Fruit fly (Drosophila melanogaster) whole organism, embryonic: ENCODE measurements around the gene TotA.

ENCODE experiments used
- Bgb ChIP-seq: fragments of 200-800 bp; sonication (Bioruptor generic); IDR thresholded peaks from 2 replicates; pipeline ENCODE4 v1.3.6; 2022; ENCODE audit warnings: missing biosample characterization, missing genetic modification characterization; ENCODE audit not compliant: partially characterized antibody
- CG10209 ChIP-seq: fragments of 200-800 bp; sonication (Bioruptor generic); optimal IDR thresholded peaks from 3 replicates; lab custom pipeline; 2017; ENCODE audit warnings: missing biosample characterization, mild to moderate bottlenecking, missing genetic modification characterization, missing genetic modification reagents
- CG1024 ChIP-seq: fragments of 200-800 bp; sonication (Bioruptor generic); IDR thresholded peaks from 2 replicates; pipeline ENCODE4 v1.3.6; 2022; ENCODE audit warnings: missing biosample characterization, missing genetic modification characterization
- CG10565 ChIP-seq: fragments of 200-800 bp; sonication (Bioruptor generic); optimal IDR thresholded peaks from 3 replicates; lab custom pipeline; 2016; ENCODE audit warnings: missing biosample characterization, mild to moderate bottlenecking, missing genetic modification characterization
- CG11398 ChIP-seq: fragments of 200-800 bp; sonication (Bioruptor generic); optimal IDR thresholded peaks from 2 replicates; lab custom pipeline; 2016; ENCODE audit warnings: missing biosample characterization, missing genetic modification characterization
- CG13296 ChIP-seq: fragments of 200-800 bp; sonication (Bioruptor generic); optimal IDR thresholded peaks from 3 replicates; lab custom pipeline; 2018; ENCODE audit warnings: missing biosample characterization, mild to moderate bottlenecking, missing genetic modification characterization
- CG17361 ChIP-seq: fragments of 200-800 bp; sonication (Bioruptor generic); IDR thresholded peaks from 3 replicates; pipeline ENCODE4 v1.3.6; 2022; ENCODE audit warnings: missing biosample characterization, missing genetic modification characterization
- CG1792 ChIP-seq: fragments of 200-800 bp; sonication (Bioruptor generic); optimal IDR thresholded peaks from 2 replicates; lab custom pipeline; 2016; ENCODE audit warnings: missing biosample characterization, missing genetic modification characterization
- CG1832 ChIP-seq: fragments of 200-800 bp; sonication (Bioruptor generic); optimal IDR thresholded peaks from 2 replicates; lab custom pipeline; 2017; ENCODE audit warnings: missing biosample characterization, mild to moderate bottlenecking, missing genetic modification characterization, inconsistent platforms
- CG18476 ChIP-seq: fragments of 200-800 bp; sonication (Bioruptor generic); optimal IDR thresholded peaks from 2 replicates; lab custom pipeline; 2016; ENCODE audit warnings: missing biosample characterization, mild to moderate bottlenecking, missing genetic modification characterization
- CG2199 ChIP-seq: fragments of 200-800 bp; sonication (Bioruptor generic); IDR thresholded peaks from 3 replicates; pipeline ENCODE4 v1.3.6; 2022; ENCODE audit warnings: missing biosample characterization, missing genetic modification characterization
- CG32772 ChIP-seq: fragments of 200-800 bp; sonication (Bioruptor generic); IDR thresholded peaks from 2 replicates; pipeline ENCODE4 v1.3.6; 2022; ENCODE audit warnings: missing biosample characterization, missing genetic modification characterization
- CG3726 ChIP-seq: fragments of 200-800 bp; sonication (Bioruptor generic); IDR thresholded peaks from 3 replicates; pipeline ENCODE4, ENCODE4 v1.3.6; 2022; ENCODE audit warnings: missing biosample characterization, missing genetic modification characterization
- CG4282 ChIP-seq: fragments of 200-800 bp; sonication (Bioruptor generic); optimal IDR thresholded peaks from 2 replicates; lab custom pipeline; 2016; ENCODE audit warnings: missing biosample characterization, missing genetic modification characterization
- CG7372 ChIP-seq: fragments of 200-800 bp; sonication (Bioruptor generic); IDR thresholded peaks from 2 replicates; pipeline ENCODE4 v1.3.6; 2022; ENCODE audit warnings: missing biosample characterization, missing genetic modification characterization
- CG8478 ChIP-seq: fragments of >200 bp; optimal IDR thresholded peaks from 2 replicates; lab custom pipeline; 2018
- Fer2 ChIP-seq: fragments of 200-800 bp; sonication (Bioruptor generic); optimal IDR thresholded peaks from 2 replicates; lab custom pipeline; 2018; ENCODE audit warnings: missing biosample characterization, mild to moderate bottlenecking, missing genetic modification characterization, moderate library complexity
- Gug ChIP-seq: fragments of 200-800 bp; sonication (Bioruptor generic); IDR thresholded peaks from 4 replicates; pipeline ENCODE4 v1.3.6; 2022; ENCODE audit warnings: missing biosample characterization, missing genetic modification characterization
- Hmr ChIP-seq: fragments of 200-800 bp; sonication (Bioruptor generic); optimal IDR thresholded peaks from 3 replicates; lab custom pipeline; 2017; ENCODE audit warnings: mild to moderate bottlenecking, missing biosample characterization, missing genetic modification reagents, missing genetic modification characterization
- Lim3 ChIP-seq: fragments of 200-800 bp; sonication (Bioruptor generic); IDR thresholded peaks from 2 replicates; pipeline ENCODE4 v1.3.6; 2022; ENCODE audit warnings: missing biosample characterization, missing genetic modification characterization
- Oaz ChIP-seq: fragments of 200-800 bp; sonication (Bioruptor generic); IDR thresholded peaks from 2 replicates; pipeline ENCODE4 v1.3.6; 2022; ENCODE audit warnings: missing biosample characterization, missing genetic modification characterization
- PHDP ChIP-seq: fragments of 200-800 bp; sonication (Bioruptor generic); optimal IDR thresholded peaks from 3 replicates; lab custom pipeline; 2018; ENCODE audit warnings: missing biosample characterization, mild to moderate bottlenecking, missing genetic modification characterization, moderate library complexity
- Taf1 ChIP-seq: fragments of 200-800 bp; sonication (Bioruptor generic); IDR thresholded peaks from 2 replicates; pipeline ENCODE4 v1.3.6; 2022; ENCODE audit warnings: missing biosample characterization, missing genetic modification characterization
- Tbp ChIP-seq: fragments of >200 bp; optimal IDR thresholded peaks from 2 replicates; lab custom pipeline; 2018; ENCODE audit warnings: missing biosample characterization, missing genetic modification characterization
- ac ChIP-seq: fragments of 200-800 bp; sonication (Bioruptor generic); optimal IDR thresholded peaks from 3 replicates; lab custom pipeline; 2017; ENCODE audit warnings: missing biosample characterization, mild to moderate bottlenecking, missing genetic modification characterization
- aop ChIP-seq: fragments of 200-800 bp; sonication (Bioruptor generic); IDR thresholded peaks from 2 replicates; pipeline ENCODE4 v1.3.6; 2022; ENCODE audit warnings: missing biosample characterization, missing genetic modification characterization
- az2 ChIP-seq: fragments of 200-800 bp; sonication (Bioruptor generic); optimal IDR thresholded peaks from 3 replicates; lab custom pipeline; 2016; ENCODE audit warnings: missing biosample characterization, missing genetic modification characterization
- bbx ChIP-seq: fragments of 200-800 bp; sonication (Bioruptor generic); IDR thresholded peaks from 2 replicates; pipeline ENCODE4 v1.3.6; 2022; ENCODE audit warnings: missing biosample characterization, missing genetic modification characterization; ENCODE audit not compliant: partially characterized antibody
- cas ChIP-seq: fragments of 200-800 bp; sonication (Bioruptor generic); IDR thresholded peaks from 2 replicates; pipeline ENCODE4 v1.3.6; 2022; ENCODE audit warnings: missing biosample characterization, missing genetic modification characterization
- dimm ChIP-seq: fragments of 200-800 bp; sonication (Bioruptor generic); IDR thresholded peaks from 2 replicates; pipeline ENCODE4 v1.3.6; 2022; ENCODE audit warnings: missing biosample characterization, missing genetic modification characterization
- emc ChIP-seq: fragments of 200-800 bp; sonication (Bioruptor generic); optimal IDR thresholded peaks from 2 replicates; lab custom pipeline; 2016; ENCODE audit warnings: missing biosample characterization, missing genetic modification characterization
- ems ChIP-seq: fragments of 200-800 bp; sonication (Bioruptor generic); optimal IDR thresholded peaks from 3 replicates; lab custom pipeline; 2016; ENCODE audit warnings: missing biosample characterization, missing genetic modification characterization
- en ChIP-seq: fragments of 200-800 bp; sonication (Bioruptor generic); optimal IDR thresholded peaks from 2 replicates; lab custom pipeline; 2016; ENCODE audit warnings: missing biosample characterization, missing genetic modification characterization
- esg ChIP-seq: fragments of 200-800 bp; sonication (Bioruptor generic); conservative IDR thresholded peaks from 2 replicates; pipeline ENCODE4 v1.3.6; 2022; ENCODE audit warnings: missing biosample characterization, missing genetic modification characterization
- grau ChIP-seq: fragments of 200-800 bp; optimal IDR thresholded peaks from 3 replicates; lab custom pipeline; 2019; ENCODE audit warnings: missing biosample characterization, mild to moderate bottlenecking, missing genetic modification characterization, moderate library complexity
- gsb ChIP-seq: fragments of 200-800 bp; sonication (Bioruptor generic); IDR thresholded peaks from 2 replicates; pipeline ENCODE4 v1.3.6; 2022; ENCODE audit warnings: missing biosample characterization, missing genetic modification characterization
- insv ChIP-seq, 2 experiments: fragments of 200-800 bp; sonication (Bioruptor generic); optimal IDR thresholded peaks; 3 replicates each; lab custom pipeline; 2016 to 2018; ENCODE audit warnings: missing biosample characterization in 2 of 2, missing genetic modification characterization in 2 of 2
- jing ChIP-seq: fragments of 200-800 bp; sonication (Bioruptor generic); optimal IDR thresholded peaks from 2 replicates; lab custom pipeline; 2018; ENCODE audit warnings: missing biosample characterization, mild to moderate bottlenecking, missing genetic modification characterization
- ken ChIP-seq: fragments of 200-800 bp; sonication (Bioruptor generic); IDR thresholded peaks from 3 replicates; pipeline ENCODE4 v1.3.6; 2022; ENCODE audit warnings: missing biosample characterization, missing genetic modification characterization
- lov ChIP-seq, 2 experiments: fragments of 200-800 bp in 1 of 2; fragments of >200 bp in 1 of 2; sonication (Bioruptor generic) in 1 of 2; IDR thresholded peaks in 1 of 2; optimal IDR thresholded peaks in 1 of 2; 2 replicates in 1 of 2; 3 replicates in 1 of 2; pipeline versions ENCODE4 v1.3.6 to Lab custom; 2017 to 2022; ENCODE audit warnings: missing biosample characterization in 1 of 2, missing genetic modification characterization in 1 of 2
- mirr ChIP-seq: fragments of 200-800 bp; sonication (Bioruptor generic); optimal IDR thresholded peaks from 3 replicates; lab custom pipeline; 2018; ENCODE audit warnings: missing biosample characterization, mild to moderate bottlenecking, missing genetic modification characterization
- p53 ChIP-seq: fragments of 200-800 bp; sonication (Bioruptor generic); optimal IDR thresholded peaks from 2 replicates; lab custom pipeline; 2016; ENCODE audit warnings: missing biosample characterization, missing genetic modification characterization
- pfk ChIP-seq: fragments of 200-800 bp; sonication (Bioruptor generic); optimal IDR thresholded peaks from 2 replicates; lab custom pipeline; 2018; ENCODE audit warnings: missing biosample characterization, mild to moderate bottlenecking, missing genetic modification characterization, moderate library complexity
- pita ChIP-seq: fragments of 200-800 bp; sonication (Bioruptor generic); optimal IDR thresholded peaks from 2 replicates; lab custom pipeline; 2017; ENCODE audit warnings: missing biosample characterization, mild to moderate bottlenecking, missing genetic modification characterization
- pnt ChIP-seq: fragments of 200-800 bp; sonication (Bioruptor generic); optimal IDR thresholded peaks from 3 replicates; lab custom pipeline; 2016; ENCODE audit warnings: missing biosample characterization, missing genetic modification characterization
- sc ChIP-seq, 3 experiments: fragments of >200 bp in 2 of 3; fragments of 200-800 bp in 1 of 3; sonication (Bioruptor generic) in 1 of 3; optimal IDR thresholded peaks; 2 replicates in 2 of 3; 3 replicates in 1 of 3; lab custom pipeline; 2017; ENCODE audit warnings: mild to moderate bottlenecking in 1 of 3, missing biosample characterization in 1 of 3, missing genetic modification characterization in 1 of 3, missing genetic modification reagents in 1 of 3
- unc-4 ChIP-seq: fragments of 200-800 bp; sonication (Bioruptor generic); IDR thresholded peaks from 2 replicates; pipeline ENCODE4 v1.3.6; 2022; ENCODE audit warnings: missing biosample characterization, missing genetic modification characterization; ENCODE audit not compliant: partially characterized antibody
- wek ChIP-seq: fragments of 200-800 bp; sonication (Bioruptor generic); optimal IDR thresholded peaks from 3 replicates; lab custom pipeline; 2018; ENCODE audit warnings: missing biosample characterization, mild to moderate bottlenecking, missing genetic modification characterization, moderate library complexity
- zf30C ChIP-seq: fragments of 200-800 bp; sonication (Bioruptor generic); optimal IDR thresholded peaks from 3 replicates; lab custom pipeline; 2018; ENCODE audit warnings: missing biosample characterization, mild to moderate bottlenecking, missing genetic modification characterization

Gene TotA

DNA sequence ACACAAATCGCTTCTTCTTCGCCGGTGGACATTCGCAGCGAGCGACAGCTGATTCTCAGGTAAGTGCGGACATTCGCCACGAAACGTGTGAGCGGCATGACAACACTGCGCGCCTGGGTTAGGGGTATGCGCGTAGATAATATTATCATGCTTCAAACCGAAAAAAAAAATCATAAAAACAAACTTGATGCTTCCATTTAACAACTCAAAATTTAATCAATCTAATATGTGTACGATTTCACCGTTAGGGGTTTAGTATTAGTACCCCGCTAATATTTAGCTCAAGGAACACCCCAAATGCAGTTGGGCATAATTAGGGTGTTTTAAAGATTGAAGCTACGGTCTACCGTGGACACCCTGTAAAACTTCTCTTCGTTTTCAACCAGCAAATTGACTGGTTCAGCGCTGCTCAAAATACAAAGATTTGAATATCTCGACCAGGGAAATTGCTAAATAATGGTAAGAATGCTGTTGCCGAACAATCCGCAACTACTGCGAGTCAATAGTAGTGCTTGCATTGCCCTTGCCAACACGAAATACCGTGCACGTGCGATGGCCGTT, 48.9 kb upstream of the TotA start, which contains the start of the genes CG17271 and RpS20 (continued):
- TF ChIP-seq Tbp (GFP tag; lab: Kevin White, UChicago) (peak; percentile 22), aop (GFP tag; lab: Robert Waterston, UW) (peak; percentile 76; the same call in 1 of the 2 replicates), mirr (GFP tag; lab: Kevin White, UChicago) (peak; percentile 50), cas (peak; percentile 65; the same call in 1 of the 2 replicates), CG11398 (GFP tag; lab: Kevin White, UChicago) (peak; percentile 92), Oaz (GFP tag; lab: Robert Waterston, UW) (peak; percentile 82), Taf1 (peak; percentile 72), sc (optimal IDR thresholded peaks at IDR 0.05; lab: Kevin White, UChicago) (no peak), sc (GFP tag; optimal IDR thresholded peaks at IDR 0.05; lab: Kevin White, UChicago) (peak; percentile 58), ems (peak; percentile 94), ac (GFP tag; lab: Kevin White, UChicago) (peak; percentile 58), CG1024 (GFP tag; lab: Robert Waterston, UW) (peak; percentile 77), PHDP (tag; lab: Kevin White, UChicago) (peak; percentile 88), ken (GFP tag; lab: Robert Waterston, UW) (peak; percentile 89), esg (GFP tag; lab: Robert Waterston, UW) (peak; percentile 90), Hmr (peak; percentile 93), Lim3 (GFP tag; lab: Robert Waterston, UW) (0 out of 2 replicates have a peak, but pooled peaks have one; percentile 59), pnt (peak; percentile 94), Gug (GFP tag; lab: Robert Waterston, UW) (peak; percentile 91), zf30C (GFP tag; lab: Kevin White, UChicago) (no peak), CG2199 (GFP tag; lab: Robert Waterston, UW) (peak; percentile 62), CG3726 (GFP tag; lab: Robert Waterston, UW) (peak; percentile 87), pita (GFP tag; lab: Kevin White, UChicago) (no peak), jing (no peak), emc (GFP tag; lab: Kevin White, UChicago) (peak; percentile 90), az2 (peak; percentile 90), CG1832 (no peak), CG7372 (GFP tag; lab: Robert Waterston, UW) (peak; percentile 89), wek (GFP tag; lab: Kevin White, UChicago) (peak; percentile 100), CG17361 (peak; percentile 90), en (GFP tag; lab: Kevin White, UChicago) (peak; percentile 90), Fer2 (tag; lab: Kevin White, UChicago) (peak; percentile 85), grau (tag; lab: Kevin White, UChicago) (peak; percentile 88), CG10565 (GFP tag; lab: Kevin White, UChicago) (peak; percentile 57), CG32772 (peak; percentile 87), CG4282 (peak; percentile 93), CG1792 (peak; percentile 94), unc-4 (GFP tag; lab: Robert Waterston, UW) (0 out of 2 replicates have a peak, but pooled peaks have one; percentile 16), Bgb (GFP tag; lab: Robert Waterston, UW) (peak; percentile 48; the same call in 1 of the 2 replicates), lov (optimal IDR thresholded peaks at IDR 0.05; lab: Kevin White, UChicago) (no peak), lov (GFP tag; IDR thresholded peaks at IDR 0.05; lab: Robert Waterston, UW) (peak; percentile 62; the same call in 1 of the 3 replicates), insv (GFP tag; optimal IDR thresholded peaks at IDR 0.05; lab: Kevin White, UChicago) (peak in 1 of 2 experiments; percentile 73), gsb (GFP tag; lab: Robert Waterston, UW) (peak; percentile 76), CG8478 (lab: Kevin White, UChicago) (no peak), bbx (0 out of 2 replicates have a peak, but pooled peaks have one; percentile 18), pfk (GFP tag; lab: Kevin White, UChicago) (peak; percentile 48), dimm (GFP tag; lab: Robert Waterston, UW) (peak; percentile 68), CG13296 (peak; percentile 80), CG10209 (GFP tag; lab: Kevin White, UChicago) (peak; percentile 88), p53 (GFP tag; lab: Kevin White, UChicago) (peak; percentile 92), CG18476 (GFP tag; lab: Kevin White, UChicago) (peak; percentile 86)
